Fruit fly (Drosophila melanogaster) whole organism, embryonic: ENCODE data around the gene CG31760.

Source experiments
- CG10654 ChIP-seq: fragments of 200-800 bp; sonication (Bioruptor generic); optimal IDR thresholded peaks from 2 replicates; lab custom pipeline; 2016; ENCODE audit warnings: missing biosample characterization, missing genetic modification characterization
- CG11247 ChIP-seq: fragments of 200-800 bp; sonication (Bioruptor generic); IDR thresholded peaks from 2 replicates; pipeline ENCODE4 v1.3.6; 2022; ENCODE audit warnings: missing biosample characterization, missing genetic modification characterization
- CG12659 ChIP-seq: fragments of 200-800 bp; sonication (Bioruptor generic); optimal IDR thresholded peaks from 3 replicates; lab custom pipeline; 2017; ENCODE audit warnings: mild to moderate bottlenecking, missing biosample characterization, missing genetic modification reagents, missing genetic modification characterization
- CG14860 ChIP-seq: fragments of 200-800 bp; sonication (Bioruptor generic); IDR thresholded peaks from 3 replicates; pipeline ENCODE4 v1.3.6; 2022; ENCODE audit warnings: missing biosample characterization, missing genetic modification characterization; ENCODE audit not compliant: partially characterized antibody
- CG15601 ChIP-seq: fragments of 200-800 bp; sonication (Bioruptor generic); optimal IDR thresholded peaks from 3 replicates; lab custom pipeline; 2019; ENCODE audit warnings: missing biosample characterization, mild to moderate bottlenecking, missing genetic modification characterization, moderate library complexity
- CG16779 ChIP-seq: fragments of 200-800 bp; sonication (Bioruptor generic); IDR thresholded peaks from 2 replicates; pipeline ENCODE4 v1.3.6; 2022; ENCODE audit warnings: missing biosample characterization, missing genetic modification characterization
- CG17361 ChIP-seq: fragments of 200-800 bp; sonication (Bioruptor generic); IDR thresholded peaks from 3 replicates; pipeline ENCODE4 v1.3.6; 2022; ENCODE audit warnings: missing biosample characterization, missing genetic modification characterization
- CG17829 ChIP-seq: fragments of 200-800 bp; optimal IDR thresholded peaks from 2 replicates; lab custom pipeline; 2019; ENCODE audit warnings: missing biosample characterization, mild to moderate bottlenecking, missing genetic modification characterization, moderate library complexity
- CG18262 ChIP-seq: fragments of 200-800 bp; optimal IDR thresholded peaks from 3 replicates; lab custom pipeline; 2019; ENCODE audit warnings: missing biosample characterization, mild to moderate bottlenecking, missing genetic modification characterization, moderate library complexity
- CG31441 ChIP-seq: fragments of 200-800 bp; sonication (Bioruptor generic); IDR thresholded peaks from 2 replicates; pipeline ENCODE4 v1.3.6; 2022; ENCODE audit warnings: missing biosample characterization, missing genetic modification characterization
- CG34422 ChIP-seq: fragments of 200-800 bp; sonication (Bioruptor generic); IDR thresholded peaks from 3 replicates; pipeline ENCODE4 v1.3.6; 2022; ENCODE audit warnings: missing biosample characterization, missing genetic modification characterization
- CG3726 ChIP-seq: fragments of 200-800 bp; sonication (Bioruptor generic); IDR thresholded peaks from 3 replicates; pipeline ENCODE4, ENCODE4 v1.3.6; 2022; ENCODE audit warnings: missing biosample characterization, missing genetic modification characterization
- CG42726 ChIP-seq: fragments of 200-800 bp; sonication (Bioruptor generic); IDR thresholded peaks from 2 replicates; pipeline ENCODE4 v1.3.6; 2022; ENCODE audit warnings: missing biosample characterization, missing genetic modification characterization; ENCODE audit not compliant: partially characterized antibody
- CG4707 ChIP-seq: fragments of 200-800 bp; sonication (Bioruptor generic); optimal IDR thresholded peaks from 2 replicates; lab custom pipeline; 2018; ENCODE audit warnings: missing biosample characterization, mild to moderate bottlenecking, missing genetic modification characterization, moderate library complexity
- CG6791 ChIP-seq: fragments of 200-800 bp; sonication (Bioruptor generic); IDR thresholded peaks from 3 replicates; pipeline ENCODE4 v1.3.6; 2022; ENCODE audit warnings: missing biosample characterization, missing genetic modification characterization; ENCODE audit not compliant: partially characterized antibody
- CG7556 ChIP-seq: fragments of 200-800 bp; sonication (Bioruptor generic); optimal IDR thresholded peaks from 2 replicates; lab custom pipeline; 2017; ENCODE audit warnings: missing biosample characterization, mild to moderate bottlenecking, missing genetic modification characterization
- CG8290 ChIP-seq, 3 experiments: fragments of 200-800 bp; sonication (Bioruptor generic); optimal IDR thresholded peaks; 2 replicates each; lab custom pipeline; 2016 to 2019; ENCODE audit warnings: missing biosample characterization in 3 of 3, missing genetic modification characterization in 3 of 3, mild to moderate bottlenecking in 2 of 3, moderate library complexity in 1 of 3
- CkIIα-i1 ChIP-seq: fragments of 200-800 bp; sonication (Bioruptor generic); IDR thresholded peaks from 2 replicates; pipeline ENCODE4 v1.3.6; 2022; ENCODE audit warnings: missing biosample characterization, missing genetic modification characterization
- CoRest ChIP-seq: fragments of 200-800 bp; sonication (Bioruptor generic); optimal IDR thresholded peaks from 3 replicates; lab custom pipeline; 2018; ENCODE audit warnings: missing biosample characterization, mild to moderate bottlenecking, missing genetic modification characterization, moderate library complexity
- Dp ChIP-seq: fragments of 200-800 bp; sonication (Bioruptor generic); optimal IDR thresholded peaks from 2 replicates; lab custom pipeline; 2018; ENCODE audit warnings: missing biosample characterization, mild to moderate bottlenecking, missing genetic modification characterization, moderate library complexity
- Dref ChIP-seq: fragments of 200-800 bp; sonication (Bioruptor generic); IDR thresholded peaks from 2 replicates; pipeline ENCODE4 v1.3.6; 2022; ENCODE audit warnings: missing biosample characterization, missing genetic modification characterization
- Fer2 ChIP-seq: fragments of 200-800 bp; sonication (Bioruptor generic); optimal IDR thresholded peaks from 2 replicates; lab custom pipeline; 2018; ENCODE audit warnings: missing biosample characterization, mild to moderate bottlenecking, missing genetic modification characterization, moderate library complexity
- MESR4 ChIP-seq: fragments of 200-800 bp; sonication (Bioruptor generic); optimal IDR thresholded peaks from 2 replicates; lab custom pipeline; 2018; ENCODE audit warnings: missing biosample characterization, mild to moderate bottlenecking, missing genetic modification characterization, moderate library complexity
- Myb ChIP-seq: fragments of 200-800 bp; sonication (Bioruptor generic); optimal IDR thresholded peaks from 2 replicates; lab custom pipeline; 2016; ENCODE audit warnings: missing biosample characterization, missing genetic modification characterization
- Nf-YB ChIP-seq: fragments of 200-800 bp; sonication (Bioruptor generic); optimal IDR thresholded peaks from 3 replicates; lab custom pipeline; 2019; ENCODE audit warnings: missing biosample characterization, mild to moderate bottlenecking, missing genetic modification characterization, moderate library complexity
- Opbp ChIP-seq: fragments of 200-800 bp; sonication (Bioruptor generic); IDR thresholded peaks from 3 replicates; pipeline ENCODE4 v1.3.6; 2022; ENCODE audit warnings: missing biosample characterization, missing genetic modification characterization; ENCODE audit not compliant: partially characterized antibody
- Scr ChIP-seq: fragments of 200-800 bp; sonication (Bioruptor generic); IDR thresholded peaks from 2 replicates; pipeline ENCODE4 v1.3.6; 2022; ENCODE audit warnings: missing biosample characterization, missing genetic modification characterization; ENCODE audit not compliant: partially characterized antibody
- Side ChIP-seq: fragments of 200-800 bp; sonication (Bioruptor generic); optimal IDR thresholded peaks from 2 replicates; lab custom pipeline; 2016; ENCODE audit warnings: missing biosample characterization, missing genetic modification characterization
- Spps ChIP-seq: fragments of 200-800 bp; sonication (Bioruptor generic); optimal IDR thresholded peaks from 2 replicates; lab custom pipeline; 2018; ENCODE audit warnings: missing biosample characterization, mild to moderate bottlenecking, missing genetic modification characterization
- Sry-δ ChIP-seq: fragments of 200-800 bp; sonication (Bioruptor generic); optimal IDR thresholded peaks from 2 replicates; lab custom pipeline; 2016; ENCODE audit warnings: missing biosample characterization, missing genetic modification characterization
- Stat92E ChIP-seq, 3 experiments: fragments of >200 bp in 2 of 3; fragments of 200-800 bp in 1 of 3; sonication (Bioruptor generic) in 1 of 3; optimal IDR thresholded peaks; 2 replicates each; lab custom pipeline; 2017 to 2019; ENCODE audit warnings: missing biosample characterization in 3 of 3, missing genetic modification characterization in 3 of 3, mild to moderate bottlenecking in 1 of 3, moderate library complexity in 1 of 3
- TFAM ChIP-seq: fragments of 200-800 bp; sonication (Bioruptor generic); optimal IDR thresholded peaks from 2 replicates; lab custom pipeline; 2017; ENCODE audit warnings: missing biosample characterization, missing genetic modification characterization, inconsistent platforms
- Tbp ChIP-seq: fragments of >200 bp; optimal IDR thresholded peaks from 2 replicates; lab custom pipeline; 2018; ENCODE audit warnings: missing biosample characterization, missing genetic modification characterization
- ash1 ChIP-seq: fragments of 200-800 bp; sonication (Bioruptor generic); optimal IDR thresholded peaks from 2 replicates; lab custom pipeline; 2018; ENCODE audit warnings: missing biosample characterization, mild to moderate bottlenecking, missing genetic modification characterization
- bab2 ChIP-seq: fragments of 200-800 bp; sonication (Bioruptor generic); optimal IDR thresholded peaks from 2 replicates; lab custom pipeline; 2016; ENCODE audit warnings: missing biosample characterization, missing genetic modification characterization
- gro ChIP-seq: fragments of 200-800 bp; sonication (Bioruptor generic); optimal IDR thresholded peaks from 2 replicates; lab custom pipeline; 2016; ENCODE audit warnings: missing biosample characterization, missing genetic modification characterization
- inv ChIP-seq: fragments of 200-800 bp; sonication (Bioruptor generic); IDR thresholded peaks from 2 replicates; pipeline ENCODE4 v1.3.6; 2022; ENCODE audit warnings: missing biosample characterization, missing genetic modification characterization; ENCODE audit not compliant: partially characterized antibody
- kay ChIP-seq: fragments of 200-800 bp; sonication (Bioruptor generic); optimal IDR thresholded peaks from 2 replicates; lab custom pipeline; 2016; ENCODE audit warnings: missing biosample characterization, missing genetic modification characterization
- knrl ChIP-seq: fragments of 200-800 bp; sonication (Bioruptor generic); IDR thresholded peaks from 3 replicates; pipeline ENCODE4 v1.3.6; 2022; ENCODE audit warnings: missing biosample characterization, missing genetic modification characterization; ENCODE audit not compliant: partially characterized antibody
- nmo ChIP-seq: fragments of 200-800 bp; sonication (Bioruptor generic); optimal IDR thresholded peaks from 2 replicates; lab custom pipeline; 2018; ENCODE audit warnings: missing biosample characterization, mild to moderate bottlenecking, missing genetic modification characterization, moderate library complexity
- sna ChIP-seq: fragments of 200-800 bp; sonication (Bioruptor generic); IDR thresholded peaks from 2 replicates; pipeline ENCODE4 v1.3.6; 2022; ENCODE audit warnings: missing biosample characterization, missing genetic modification characterization; ENCODE audit not compliant: partially characterized antibody
- tll ChIP-seq, 2 experiments: fragments of 200-800 bp in 1 of 2; fragments of >200 bp in 1 of 2; sonication (Bioruptor generic) in 1 of 2; optimal IDR thresholded peaks; 2 replicates each; lab custom pipeline; 2017 to 2019; ENCODE audit warnings: missing biosample characterization in 2 of 2, missing genetic modification characterization in 2 of 2, mild to moderate bottlenecking in 1 of 2, moderate library complexity in 1 of 2
- trh ChIP-seq: fragments of 200-800 bp; sonication (Bioruptor generic); optimal IDR thresholded peaks from 2 replicates; lab custom pipeline; 2016; ENCODE audit warnings: missing biosample characterization, missing genetic modification characterization
- unc-4 ChIP-seq: fragments of 200-800 bp; sonication (Bioruptor generic); IDR thresholded peaks from 2 replicates; pipeline ENCODE4 v1.3.6; 2022; ENCODE audit warnings: missing biosample characterization, missing genetic modification characterization; ENCODE audit not compliant: partially characterized antibody
- zen ChIP-seq: fragments of 200-800 bp; sonication (Bioruptor generic); optimal IDR thresholded peaks from 3 replicates; lab custom pipeline; 2018; ENCODE audit warnings: missing biosample characterization, mild to moderate bottlenecking, missing genetic modification characterization, moderate library complexity
- zen2 ChIP-seq: fragments of 200-800 bp; sonication (Bioruptor generic); IDR thresholded peaks from 3 replicates; pipeline ENCODE4 v1.3.6; 2022; ENCODE audit warnings: missing biosample characterization, missing genetic modification characterization; ENCODE audit not compliant: partially characterized antibody

CG31760 gene

dm6 chr2L:12108779-12109564, 33.6 kb upstream of the CG31760 start, which contains the start of the genes Rab6 and Phae1 (continued):
- TF ChIP-seq TFAM (GFP tag; lab: Kevin White, UChicago) (no peak), Stat92E (GFP tag; optimal IDR thresholded peaks at IDR 0.05; lab: Kevin White, UChicago) (peak in 1 of 3 experiments; percentile 55), ash1 (GFP tag; lab: Kevin White, UChicago) (no peak), CG15601 (tag; lab: Kevin White, UChicago) (peak; percentile 22), sna (GFP tag; lab: Robert Waterston, UW) (peak; percentile 77), CG31441 (GFP tag; lab: Robert Waterston, UW) (peak; percentile 19; the same call in 1 of the 2 replicates), CG12659 (peak; percentile 8), CG11247 (no peak), Spps (tag; lab: Kevin White, UChicago) (no peak), CoRest (peak; percentile 12), MESR4 (GFP tag; lab: Kevin White, UChicago) (peak; percentile 99), Myb (GFP tag; lab: Kevin White, UChicago) (peak; percentile 92), Opbp (peak; percentile 67; the same call in 2 of the 3 replicates), CG17829 (tag; lab: Kevin White, UChicago) (peak; percentile 24), Fer2 (tag; lab: Kevin White, UChicago) (no peak), zen (tag; lab: Kevin White, UChicago) (peak; percentile 0), zen2 (GFP tag; lab: Robert Waterston, UW) (peak; percentile 62; the same call in 1 of the 3 replicates), trh (no peak), CG10654 (GFP tag; lab: Kevin White, UChicago) (no peak), inv (peak; percentile 72; the same call in 1 of the 2 replicates), CG7556 (GFP tag; lab: Kevin White, UChicago) (no peak), CG16779 (GFP tag; lab: Robert Waterston, UW) (no peak), CG4707 (GFP tag; lab: Kevin White, UChicago) (no peak), knrl (GFP tag; lab: Robert Waterston, UW) (peak; percentile 82), unc-4 (GFP tag; lab: Robert Waterston, UW) (peak; percentile 83), CG18262 (peak; percentile 13), Dref (peak; percentile 88), bab2 (GFP tag; lab: Kevin White, UChicago) (no peak), CG14860 (GFP tag; lab: Robert Waterston, UW) (peak; percentile 75), kay (GFP tag; lab: Kevin White, UChicago) (peak; percentile 94), Nf-YB (GFP tag; lab: Kevin White, UChicago) (peak; percentile 13), CG3726 (GFP tag; lab: Robert Waterston, UW) (no peak), CG42726 (GFP tag; lab: Robert Waterston, UW) (peak; percentile 42; the same call in 1 of the 2 replicates), Sry-δ (GFP tag; lab: Kevin White, UChicago) (peak; percentile 70), Tbp (GFP tag; lab: Kevin White, UChicago) (no peak), gro (peak; percentile 29), CG17361 (GFP tag; lab: Robert Waterston, UW) (0 out of 3 replicates have a peak, but pooled peaks have one; percentile 23), tll (GFP tag; optimal IDR thresholded peaks at IDR 0.05; lab: Kevin White, UChicago) (peak in 1 of 2 experiments; percentile 40), CG34422 (peak; percentile 85; the same call in 1 of the 3 replicates), Dp (peak; percentile 67), CkIIα-i1 (no peak), nmo (peak; percentile 44), CG8290 (GFP tag; optimal IDR thresholded peaks at IDR 0.05; lab: Kevin White, UChicago) (peak; percentile 59), CG8290 (tag; optimal IDR thresholded peaks at IDR 0.05; lab: Kevin White, UChicago) (no peak), CG6791 (peak; percentile 81), Side (GFP tag; lab: Kevin White, UChicago) (peak; percentile 33), Scr (GFP tag; lab: Robert Waterston, UW) (peak; percentile 84)
